Fruit fly (Drosophila melanogaster) whole organism, embryonic: ENCODE data around the gene CG7342.

ENCODE experiments used
- CG10979 ChIP-seq: fragments of 200-800 bp; sonication (Bioruptor generic); optimal IDR thresholded peaks from 2 replicates; lab custom pipeline; 2018; ENCODE audit warnings: missing biosample characterization, mild to moderate bottlenecking, missing genetic modification characterization, moderate library complexity
- CG11560 ChIP-seq: fragments of 200-800 bp; sonication (Bioruptor generic); IDR thresholded peaks from 3 replicates; pipeline ENCODE4 v1.3.6; 2022; ENCODE audit warnings: missing biosample characterization, missing genetic modification characterization
- CG12155 ChIP-seq: fragments of 200-800 bp; sonication (Bioruptor generic); optimal IDR thresholded peaks from 3 replicates; lab custom pipeline; 2016; ENCODE audit warnings: missing biosample characterization, missing genetic modification characterization
- CG14965 ChIP-seq: fragments of 200-800 bp; sonication (Bioruptor generic); optimal IDR thresholded peaks from 2 replicates; lab custom pipeline; 2016; ENCODE audit warnings: missing biosample characterization, missing genetic modification characterization, borderline replicate concordance
- CG15514 ChIP-seq: fragments of 200-800 bp; sonication (Bioruptor generic); optimal IDR thresholded peaks from 3 replicates; lab custom pipeline; 2017; ENCODE audit warnings: missing biosample characterization, missing genetic modification characterization, mild to moderate bottlenecking, moderate library complexity, missing genetic modification reagents
- CG15696 ChIP-seq: fragments of 200-800 bp; sonication (Bioruptor generic); optimal IDR thresholded peaks from 2 replicates; lab custom pipeline; 2019; ENCODE audit warnings: missing biosample characterization, mild to moderate bottlenecking, missing genetic modification characterization, moderate library complexity
- CG1792 ChIP-seq: fragments of 200-800 bp; sonication (Bioruptor generic); optimal IDR thresholded peaks from 2 replicates; lab custom pipeline; 2016; ENCODE audit warnings: missing biosample characterization, missing genetic modification characterization
- CG18764 ChIP-seq: fragments of 200-800 bp; sonication (Bioruptor generic); optimal IDR thresholded peaks from 3 replicates; lab custom pipeline; 2016; ENCODE audit warnings: missing biosample characterization, missing genetic modification characterization
- CG2678 ChIP-seq: fragments of 200-800 bp; sonication (Bioruptor generic); optimal IDR thresholded peaks from 3 replicates; lab custom pipeline; 2019; ENCODE audit warnings: missing biosample characterization, mild to moderate bottlenecking, missing genetic modification characterization, moderate library complexity
- CG32532 ChIP-seq: fragments of 200-800 bp; sonication (Bioruptor generic); IDR thresholded peaks from 2 replicates; pipeline ENCODE4 v1.3.6; 2022; ENCODE audit warnings: missing biosample characterization, missing genetic modification characterization
- CG3726 ChIP-seq: fragments of 200-800 bp; sonication (Bioruptor generic); IDR thresholded peaks from 3 replicates; pipeline ENCODE4, ENCODE4 v1.3.6; 2022; ENCODE audit warnings: missing biosample characterization, missing genetic modification characterization
- CG4424 ChIP-seq: fragments of 200-800 bp; sonication (Bioruptor generic); optimal IDR thresholded peaks from 3 replicates; lab custom pipeline; 2016; ENCODE audit warnings: missing biosample characterization, missing genetic modification characterization
- CG7556 ChIP-seq: fragments of 200-800 bp; sonication (Bioruptor generic); optimal IDR thresholded peaks from 2 replicates; lab custom pipeline; 2017; ENCODE audit warnings: missing biosample characterization, mild to moderate bottlenecking, missing genetic modification characterization
- CG7745 ChIP-seq: fragments of 200-800 bp; sonication (Bioruptor generic); optimal IDR thresholded peaks from 2 replicates; lab custom pipeline; 2018; ENCODE audit warnings: missing biosample characterization, mild to moderate bottlenecking, missing genetic modification characterization, moderate library complexity
- CG8290 ChIP-seq, 3 experiments: fragments of 200-800 bp; sonication (Bioruptor generic); optimal IDR thresholded peaks; 2 replicates each; lab custom pipeline; 2016 to 2019; ENCODE audit warnings: missing biosample characterization in 3 of 3, missing genetic modification characterization in 3 of 3, mild to moderate bottlenecking in 2 of 3, moderate library complexity in 1 of 3
- CG9609 ChIP-seq: fragments of 200-800 bp; sonication (Bioruptor generic); optimal IDR thresholded peaks from 3 replicates; lab custom pipeline; 2016; ENCODE audit warnings: missing biosample characterization, missing genetic modification characterization
- CG9797 ChIP-seq: fragments of 200-800 bp; sonication (Bioruptor generic); optimal IDR thresholded peaks from 3 replicates; lab custom pipeline; 2018; ENCODE audit warnings: missing biosample characterization, mild to moderate bottlenecking, missing genetic modification characterization
- CTCF ChIP-seq: fragments of 200-800 bp; sonication (Bioruptor generic); optimal IDR thresholded peaks from 2 replicates; lab custom pipeline; 2017; ENCODE audit warnings: missing biosample characterization, mild to moderate bottlenecking, missing genetic modification characterization, moderate library complexity
- CoRest ChIP-seq: fragments of 200-800 bp; sonication (Bioruptor generic); optimal IDR thresholded peaks from 3 replicates; lab custom pipeline; 2018; ENCODE audit warnings: missing biosample characterization, mild to moderate bottlenecking, missing genetic modification characterization, moderate library complexity
- Deaf1 ChIP-seq: fragments of 200-800 bp; optimal IDR thresholded peaks from 3 replicates; lab custom pipeline; 2019; ENCODE audit warnings: missing biosample characterization, mild to moderate bottlenecking, missing genetic modification characterization, moderate library complexity
- Dip2 ChIP-seq: fragments of 200-800 bp; sonication (Bioruptor generic); IDR thresholded peaks from 2 replicates; pipeline ENCODE4 v1.3.6; 2022; ENCODE audit warnings: missing biosample characterization, missing genetic modification characterization
- Ets65A ChIP-seq: fragments of 200-800 bp; sonication (Bioruptor generic); peaks from one replicate; lab custom pipeline; 2016; ENCODE audit warnings: missing biosample characterization, missing genetic modification characterization
- HLH3B ChIP-seq: fragments of 200-800 bp; sonication (Bioruptor generic); IDR thresholded peaks from 2 replicates; pipeline ENCODE4 v1.3.6; 2022; ENCODE audit warnings: missing biosample characterization, missing genetic modification characterization
- Hmr ChIP-seq: fragments of 200-800 bp; sonication (Bioruptor generic); optimal IDR thresholded peaks from 3 replicates; lab custom pipeline; 2017; ENCODE audit warnings: mild to moderate bottlenecking, missing biosample characterization, missing genetic modification reagents, missing genetic modification characterization
- Kr ChIP-seq: fragments of 200-800 bp; sonication (Bioruptor generic); optimal IDR thresholded peaks from 2 replicates; lab custom pipeline; 2017; ENCODE audit warnings: missing biosample characterization, mild to moderate bottlenecking, missing genetic modification characterization
- Lhr ChIP-seq: fragments of 200-800 bp; sonication (Bioruptor generic); optimal IDR thresholded peaks from 3 replicates; lab custom pipeline; 2017; ENCODE audit warnings: mild to moderate bottlenecking, missing biosample characterization, missing genetic modification reagents, missing genetic modification characterization
- Rfx ChIP-seq: fragments of 200-800 bp; sonication (Bioruptor generic); IDR thresholded peaks from 2 replicates; pipeline ENCODE4 v1.3.6; 2022; ENCODE audit warnings: missing biosample characterization, missing genetic modification characterization
- Sin3A ChIP-seq: fragments of >200 bp; optimal IDR thresholded peaks from 2 replicates; lab custom pipeline; 2018
- Xbp1 ChIP-seq: fragments of 200-800 bp; sonication (Bioruptor generic); optimal IDR thresholded peaks from 3 replicates; lab custom pipeline; 2016; ENCODE audit warnings: missing biosample characterization, mild to moderate bottlenecking, missing genetic modification characterization
- Xrp1 ChIP-seq: fragments of 200-800 bp; sonication (Bioruptor generic); IDR thresholded peaks from 2 replicates; pipeline ENCODE4 v1.3.6; 2022; ENCODE audit warnings: missing biosample characterization, missing genetic modification characterization
- aop ChIP-seq: fragments of 200-800 bp; sonication (Bioruptor generic); IDR thresholded peaks from 2 replicates; pipeline ENCODE4 v1.3.6; 2022; ENCODE audit warnings: missing biosample characterization, missing genetic modification characterization
- ap ChIP-seq: fragments of 200-800 bp; sonication (Bioruptor generic); IDR thresholded peaks from 2 replicates; pipeline ENCODE4 v1.3.6; 2022; ENCODE audit warnings: missing biosample characterization, missing genetic modification characterization
- bcd ChIP-seq: fragments of 200-800 bp; sonication (Bioruptor generic); optimal IDR thresholded peaks from 2 replicates; lab custom pipeline; 2017; ENCODE audit warnings: missing biosample characterization, mild to moderate bottlenecking, missing genetic modification characterization
- cwo ChIP-seq: fragments of 200-800 bp; sonication (Bioruptor generic); optimal IDR thresholded peaks from 3 replicates; lab custom pipeline; 2017; ENCODE audit warnings: missing biosample characterization, missing genetic modification characterization, mild to moderate bottlenecking, moderate library complexity, missing genetic modification reagents
- dpn ChIP-seq, 2 experiments: fragments of 200-800 bp; sonication (Bioruptor generic); optimal IDR thresholded peaks; 3 replicates each; lab custom pipeline; 2016; ENCODE audit warnings: missing biosample characterization in 2 of 2, missing genetic modification characterization in 2 of 2
- eyg ChIP-seq: fragments of 200-800 bp; sonication (Bioruptor generic); optimal IDR thresholded peaks from 3 replicates; lab custom pipeline; 2016; ENCODE audit warnings: missing biosample characterization, missing genetic modification characterization
- grn ChIP-seq: fragments of 200-800 bp; sonication (Bioruptor generic); optimal IDR thresholded peaks from 3 replicates; lab custom pipeline; 2017; ENCODE audit warnings: missing biosample characterization, missing genetic modification characterization
- h ChIP-seq: fragments of >200 bp; optimal IDR thresholded peaks from 2 replicates; lab custom pipeline; 2017
- her ChIP-seq: fragments of 200-800 bp; sonication (Bioruptor generic); optimal IDR thresholded peaks from 2 replicates; lab custom pipeline; 2016; ENCODE audit warnings: missing biosample characterization, missing genetic modification characterization
- hkb ChIP-seq, 2 experiments: fragments of 200-800 bp in 1 of 2; fragments of >200 bp in 1 of 2; sonication (Bioruptor generic) in 1 of 2; IDR thresholded peaks in 1 of 2; optimal IDR thresholded peaks in 1 of 2; 2 replicates each; pipeline versions ENCODE4 v1.3.6 to Lab custom; 2017 to 2022; ENCODE audit warnings: missing biosample characterization in 1 of 2, missing genetic modification characterization in 1 of 2
- jigr1 ChIP-seq: fragments of 200-800 bp; sonication (Bioruptor generic); IDR thresholded peaks from 3 replicates; pipeline ENCODE4 v1.3.6; 2022; ENCODE audit warnings: missing biosample characterization, missing genetic modification characterization
- jing ChIP-seq: fragments of 200-800 bp; sonication (Bioruptor generic); optimal IDR thresholded peaks from 2 replicates; lab custom pipeline; 2018; ENCODE audit warnings: missing biosample characterization, mild to moderate bottlenecking, missing genetic modification characterization
- ken ChIP-seq: fragments of 200-800 bp; sonication (Bioruptor generic); IDR thresholded peaks from 3 replicates; pipeline ENCODE4 v1.3.6; 2022; ENCODE audit warnings: missing biosample characterization, missing genetic modification characterization
- mld ChIP-seq: fragments of 200-800 bp; sonication (Bioruptor generic); IDR thresholded peaks from 3 replicates; pipeline ENCODE4 v1.3.6; 2022; ENCODE audit warnings: missing biosample characterization, missing genetic modification characterization; ENCODE audit not compliant: partially characterized antibody
- pan ChIP-seq, 4 experiments: fragments of >200 bp in 3 of 4; fragments of 200-800 bp in 1 of 4; sonication (Bioruptor generic) in 1 of 4; optimal IDR thresholded peaks in 3 of 4; IDR thresholded peaks in 1 of 4; 2 replicates each; pipeline versions ENCODE4 v1.3.6 to Lab custom; 2017 to 2022; ENCODE audit warnings: missing biosample characterization in 2 of 4, missing genetic modification characterization in 2 of 4, mixed read lengths in 1 of 4
- pnt ChIP-seq: fragments of 200-800 bp; sonication (Bioruptor generic); optimal IDR thresholded peaks from 3 replicates; lab custom pipeline; 2016; ENCODE audit warnings: missing biosample characterization, missing genetic modification characterization
- pum ChIP-seq: fragments of 200-800 bp; sonication (Bioruptor generic); optimal IDR thresholded peaks from 2 replicates; lab custom pipeline; 2016; ENCODE audit warnings: missing biosample characterization, missing genetic modification characterization
- sna ChIP-seq: fragments of 200-800 bp; sonication (Bioruptor generic); IDR thresholded peaks from 2 replicates; pipeline ENCODE4 v1.3.6; 2022; ENCODE audit warnings: missing biosample characterization, missing genetic modification characterization; ENCODE audit not compliant: partially characterized antibody
- stc ChIP-seq: fragments of 200-800 bp; sonication (Bioruptor generic); IDR thresholded peaks from 2 replicates; pipeline ENCODE4 v1.3.6; 2022; ENCODE audit warnings: missing biosample characterization, missing genetic modification characterization
- tup ChIP-seq: fragments of 200-800 bp; sonication (Bioruptor generic); optimal IDR thresholded peaks from 2 replicates; lab custom pipeline; 2016; ENCODE audit warnings: missing biosample characterization, mild to moderate bottlenecking, missing genetic modification characterization, moderate library complexity
- usp ChIP-seq: fragments of >200 bp; optimal IDR thresholded peaks from 2 replicates; lab custom pipeline; 2017; ENCODE audit warnings: missing biosample characterization, missing genetic modification characterization
- vfl ChIP-seq: fragments of 200-800 bp; sonication (Bioruptor generic); optimal IDR thresholded peaks from 2 replicates; lab custom pipeline; 2016; ENCODE audit warnings: missing biosample characterization, missing genetic modification characterization

CG7342 gene

DNA sequence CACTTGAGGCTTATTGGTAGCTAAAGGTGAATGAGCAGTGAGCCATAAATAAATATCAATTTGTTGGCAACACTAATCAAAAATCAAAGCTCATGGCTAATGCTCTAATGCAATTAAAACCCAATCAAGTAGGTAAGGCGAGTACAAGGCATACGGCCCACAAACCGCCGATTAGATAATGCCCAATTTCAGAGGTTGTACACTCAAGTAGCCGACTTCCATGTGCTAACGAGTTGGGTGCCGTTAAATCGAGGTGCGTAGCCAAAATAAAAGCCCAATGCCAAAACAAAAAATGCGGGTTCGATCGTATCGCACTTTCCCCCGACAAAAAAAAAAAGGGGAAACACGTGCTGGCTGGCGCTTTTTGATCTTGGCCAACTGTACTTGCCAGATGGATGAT, 18.8 kb downstream of the CG7342 start (continued):
- TF ChIP-seq jing (GFP tag; lab: Kevin White, UChicago) (no peak), Lhr (no peak), jigr1 (GFP tag; lab: Robert Waterston, UW) (no peak), CG15514 (GFP tag; lab: Kevin White, UChicago) (no peak), Deaf1 (tag; lab: Kevin White, UChicago) (no peak), CG8290 (GFP tag; optimal IDR thresholded peaks at IDR 0.05; lab: Kevin White, UChicago) (no peak), CG8290 (tag; optimal IDR thresholded peaks at IDR 0.05; lab: Kevin White, UChicago) (peak in 1 of 2 experiments; percentile 40), CG7556 (GFP tag; lab: Kevin White, UChicago) (no peak), CG4424 (GFP tag; lab: Kevin White, UChicago) (no peak), Ets65A (GFP tag; lab: Kevin White, UChicago) (no peak), hkb (optimal IDR thresholded peaks at IDR 0.05; lab: Kevin White, UChicago) (no peak), hkb (GFP tag; IDR thresholded peaks at IDR 0.05; lab: Robert Waterston, UW) (peak; percentile 27; the same call in 1 of the 2 replicates), grn (GFP tag; lab: Kevin White, UChicago) (peak; percentile 16), Xrp1 (GFP tag; lab: Robert Waterston, UW) (no peak), CG10979 (tag; lab: Kevin White, UChicago) (no peak), ap (GFP tag; lab: Robert Waterston, UW) (no peak), CG9797 (GFP tag; lab: Kevin White, UChicago) (no peak), Dip2 (GFP tag; lab: Robert Waterston, UW) (no peak), CoRest (no peak), pnt (GFP tag; lab: Kevin White, UChicago) (no peak), Sin3A (lab: Kevin White, UChicago) (no peak), Kr (GFP tag; lab: Kevin White, UChicago) (no peak), bcd (GFP tag; lab: Kevin White, UChicago) (no peak), CTCF (GFP tag; lab: Kevin White, UChicago) (no peak), CG9609 (GFP tag; lab: Kevin White, UChicago) (no peak), CG12155 (GFP tag; lab: Kevin White, UChicago) (no peak), Xbp1 (GFP tag; lab: Kevin White, UChicago) (no peak), dpn (GFP tag; optimal IDR thresholded peaks at IDR 0.05; lab: Kevin White, UChicago) (no peak), CG2678 (tag; lab: Kevin White, UChicago) (peak; percentile 32), vfl (GFP tag; lab: Kevin White, UChicago) (no peak), CG18764 (GFP tag; lab: Kevin White, UChicago) (no peak), Hmr (GFP tag; lab: Kevin White, UChicago) (peak; percentile 24), usp (GFP tag; lab: Kevin White, UChicago) (no peak), h (lab: Kevin White, UChicago) (no peak), mld (GFP tag; lab: Robert Waterston, UW) (no peak), pan (optimal IDR thresholded peaks at IDR 0.05; lab: Kevin White, UChicago) (no peak), pan (GFP tag; optimal IDR thresholded peaks at IDR 0.05 in 1 of 2, IDR thresholded peaks at IDR 0.05 in 1 of 2) (no peak), aop (no peak), HLH3B (GFP tag; lab: Robert Waterston, UW) (no peak), sna (GFP tag; lab: Robert Waterston, UW) (no peak), ken (no peak), pum (GFP tag; lab: Kevin White, UChicago) (no peak), CG11560 (no peak), CG14965 (GFP tag; lab: Kevin White, UChicago) (no peak), CG7745 (tag; lab: Kevin White, UChicago) (no peak), stc (peak; percentile 11; the same call in 1 of the 2 replicates), CG15696 (tag; lab: Kevin White, UChicago) (no peak), Rfx (peak; percentile 9; the same call in 1 of the 2 replicates), CG3726 (GFP tag; lab: Robert Waterston, UW) (no peak), cwo (GFP tag; lab: Kevin White, UChicago) (peak; percentile 82), CG1792 (no peak), tup (GFP tag; lab: Kevin White, UChicago) (no peak), her (no peak), CG32532 (peak; percentile 41), eyg (GFP tag; lab: Kevin White, UChicago) (no peak)
